Fruit fly (Drosophila melanogaster) whole organism: ENCODE data around the gene CG15468.

Experiments
- psq ChIP-seq: fragments of >200 bp; optimal IDR thresholded peaks from 2 replicates; lab custom pipeline; 2017
- usp ChIP-seq: fragments of >200 bp; optimal IDR thresholded peaks from 2 replicates; lab custom pipeline; 2017; ENCODE audit warnings: missing biosample characterization, missing genetic modification characterization, mixed read lengths

- TF ChIP-seq usp (no peak), psq (lab: Kevin White, UChicago) (no peak)
Observed at dm6 chrX:4918228-4919022, 42.5 kb downstream of the CG15468 start, which contains the start of the genes CG4041 and Hgsnat.
